Fruit fly (Drosophila melanogaster) whole organism, embryonic: ENCODE measurements around the gene CG6843.

Source experiments
- ATbp ChIP-seq: fragments of 200-800 bp; sonication (Bioruptor generic); optimal IDR thresholded peaks from 2 replicates; lab custom pipeline; 2017; ENCODE audit warnings: missing biosample characterization, mild to moderate bottlenecking, missing genetic modification characterization, missing genetic modification reagents
- Ada2b ChIP-seq: fragments of 200-800 bp; sonication (Bioruptor generic); IDR thresholded peaks from 2 replicates; pipeline ENCODE4 v1.3.6; 2022; ENCODE audit warnings: missing biosample characterization, missing genetic modification characterization
- Adf1 ChIP-seq: fragments of 200-800 bp; sonication (Bioruptor generic); IDR thresholded peaks from 2 replicates; pipeline ENCODE4 v1.3.6; 2022; ENCODE audit warnings: missing biosample characterization, missing genetic modification characterization
- Atf6 ChIP-seq: fragments of 200-800 bp; sonication (Bioruptor generic); IDR thresholded peaks from 2 replicates; pipeline ENCODE4 v1.3.6; 2022; ENCODE audit warnings: missing biosample characterization, missing genetic modification characterization
- CG10147 ChIP-seq: fragments of 200-800 bp; sonication (Bioruptor generic); optimal IDR thresholded peaks from 2 replicates; lab custom pipeline; 2019; ENCODE audit warnings: missing biosample characterization, mild to moderate bottlenecking, missing genetic modification characterization, moderate library complexity
- CG10366 ChIP-seq: fragments of 200-800 bp; sonication (Bioruptor generic); IDR thresholded peaks from 2 replicates; pipeline ENCODE4 v1.3.6; 2022; ENCODE audit warnings: missing biosample characterization, missing genetic modification characterization
- CG11456 ChIP-seq: fragments of 200-800 bp; sonication (Bioruptor generic); IDR thresholded peaks from 3 replicates; pipeline ENCODE4 v1.3.6; 2022; ENCODE audit warnings: missing biosample characterization, missing genetic modification characterization
- CG11723 ChIP-seq: fragments of 200-800 bp; sonication (Bioruptor generic); optimal IDR thresholded peaks from 2 replicates; lab custom pipeline; 2017; ENCODE audit warnings: missing biosample characterization, mild to moderate bottlenecking, missing genetic modification characterization
- CG12236 ChIP-seq: fragments of 200-800 bp; sonication (Bioruptor generic); optimal IDR thresholded peaks from 2 replicates; lab custom pipeline; 2016; ENCODE audit warnings: missing biosample characterization, missing genetic modification characterization
- CG15073 ChIP-seq: fragments of 200-800 bp; sonication (Bioruptor generic); optimal IDR thresholded peaks from 2 replicates; lab custom pipeline; 2016; ENCODE audit warnings: missing biosample characterization, missing genetic modification characterization
- CG15601 ChIP-seq: fragments of 200-800 bp; sonication (Bioruptor generic); optimal IDR thresholded peaks from 3 replicates; lab custom pipeline; 2019; ENCODE audit warnings: missing biosample characterization, mild to moderate bottlenecking, missing genetic modification characterization, moderate library complexity
- CG1647 ChIP-seq: fragments of 200-800 bp; sonication (Bioruptor generic); optimal IDR thresholded peaks from 3 replicates; lab custom pipeline; 2016; ENCODE audit warnings: missing biosample characterization, missing genetic modification characterization
- CG17359 ChIP-seq: fragments of 200-800 bp; sonication (Bioruptor generic); optimal IDR thresholded peaks from 3 replicates; lab custom pipeline; 2018; ENCODE audit warnings: missing biosample characterization, mild to moderate bottlenecking, missing genetic modification characterization, moderate library complexity
- CG17361 ChIP-seq: fragments of 200-800 bp; sonication (Bioruptor generic); IDR thresholded peaks from 3 replicates; pipeline ENCODE4 v1.3.6; 2022; ENCODE audit warnings: missing biosample characterization, missing genetic modification characterization
- CG18262 ChIP-seq: fragments of 200-800 bp; optimal IDR thresholded peaks from 3 replicates; lab custom pipeline; 2019; ENCODE audit warnings: missing biosample characterization, mild to moderate bottlenecking, missing genetic modification characterization, moderate library complexity
- CG18619 ChIP-seq: fragments of 200-800 bp; sonication (Bioruptor generic); optimal IDR thresholded peaks from 3 replicates; lab custom pipeline; 2017; ENCODE audit warnings: missing biosample characterization, mild to moderate bottlenecking, missing genetic modification characterization
- CG2712 ChIP-seq: fragments of 200-800 bp; optimal IDR thresholded peaks from 3 replicates; lab custom pipeline; 2019; ENCODE audit warnings: missing biosample characterization, mild to moderate bottlenecking, missing genetic modification characterization, moderate library complexity
- CG2875 ChIP-seq: fragments of 200-800 bp; sonication (Bioruptor generic); optimal IDR thresholded peaks from 2 replicates; lab custom pipeline; 2017; ENCODE audit warnings: missing biosample characterization, mild to moderate bottlenecking, missing genetic modification characterization, missing genetic modification reagents
- CG3847 ChIP-seq: fragments of 200-800 bp; sonication (Bioruptor generic); IDR thresholded peaks from 2 replicates; pipeline ENCODE4 v1.3.6; 2022; ENCODE audit warnings: missing biosample characterization, missing genetic modification characterization
- CG5953 ChIP-seq: fragments of 200-800 bp; sonication (Bioruptor generic); IDR thresholded peaks from 2 replicates; pipeline ENCODE4 v1.3.6; 2022; ENCODE audit warnings: missing biosample characterization, missing genetic modification characterization
- CG7839 ChIP-seq: fragments of 200-800 bp; sonication (Bioruptor generic); optimal IDR thresholded peaks from 3 replicates; lab custom pipeline; 2018; ENCODE audit warnings: missing biosample characterization, mild to moderate bottlenecking, missing genetic modification characterization, moderate library complexity
- CG8281 ChIP-seq: fragments of 200-800 bp; sonication (Bioruptor generic); optimal IDR thresholded peaks from 2 replicates; lab custom pipeline; 2018; ENCODE audit warnings: missing biosample characterization, mild to moderate bottlenecking, missing genetic modification characterization, moderate library complexity
- CG8765 ChIP-seq: fragments of 200-800 bp; sonication (Bioruptor generic); IDR thresholded peaks from 2 replicates; pipeline ENCODE4 v1.3.6; 2022; ENCODE audit warnings: missing biosample characterization, missing genetic modification characterization
- CG9609 ChIP-seq: fragments of 200-800 bp; sonication (Bioruptor generic); optimal IDR thresholded peaks from 3 replicates; lab custom pipeline; 2016; ENCODE audit warnings: missing biosample characterization, missing genetic modification characterization
- CG9727 ChIP-seq: fragments of 200-800 bp; sonication (Bioruptor generic); optimal IDR thresholded peaks from 3 replicates; lab custom pipeline; 2017; ENCODE audit warnings: missing biosample characterization, mild to moderate bottlenecking, missing genetic modification characterization
- CkIIα-i1 ChIP-seq: fragments of 200-800 bp; sonication (Bioruptor generic); IDR thresholded peaks from 2 replicates; pipeline ENCODE4 v1.3.6; 2022; ENCODE audit warnings: missing biosample characterization, missing genetic modification characterization
- CrebB ChIP-seq: fragments of 200-800 bp; sonication (Bioruptor generic); optimal IDR thresholded peaks from 3 replicates; lab custom pipeline; 2018; ENCODE audit warnings: missing biosample characterization, mild to moderate bottlenecking, missing genetic modification characterization
- Dp ChIP-seq: fragments of 200-800 bp; sonication (Bioruptor generic); optimal IDR thresholded peaks from 2 replicates; lab custom pipeline; 2018; ENCODE audit warnings: missing biosample characterization, mild to moderate bottlenecking, missing genetic modification characterization, moderate library complexity
- ERR ChIP-seq: fragments of 200-800 bp; sonication (Bioruptor generic); optimal IDR thresholded peaks from 2 replicates; lab custom pipeline; 2016; ENCODE audit warnings: missing biosample characterization, missing genetic modification characterization
- Ets97D ChIP-seq: fragments of 200-800 bp; sonication (Bioruptor generic); optimal IDR thresholded peaks from 3 replicates; lab custom pipeline; 2016; ENCODE audit warnings: missing biosample characterization, missing genetic modification characterization
- HmgD ChIP-seq: fragments of 200-800 bp; sonication (Bioruptor generic); optimal IDR thresholded peaks from 3 replicates; lab custom pipeline; 2016; ENCODE audit warnings: missing biosample characterization, missing genetic modification characterization
- NFAT ChIP-seq: fragments of 200-800 bp; sonication (Bioruptor generic); IDR thresholded peaks from 2 replicates; pipeline ENCODE4 v1.3.6; 2022; ENCODE audit warnings: missing biosample characterization, missing genetic modification characterization
- NfI ChIP-seq: fragments of 200-800 bp; sonication (Bioruptor generic); optimal IDR thresholded peaks from 3 replicates; lab custom pipeline; 2018; ENCODE audit warnings: missing biosample characterization, mild to moderate bottlenecking, missing genetic modification characterization, moderate library complexity
- Optix ChIP-seq: fragments of 200-800 bp; sonication (Bioruptor generic); IDR thresholded peaks from 3 replicates; pipeline ENCODE4 v1.3.6; 2022; ENCODE audit warnings: missing biosample characterization, missing genetic modification characterization
- Rfx ChIP-seq: fragments of 200-800 bp; sonication (Bioruptor generic); IDR thresholded peaks from 2 replicates; pipeline ENCODE4 v1.3.6; 2022; ENCODE audit warnings: missing biosample characterization, missing genetic modification characterization
- Spps ChIP-seq: fragments of 200-800 bp; sonication (Bioruptor generic); optimal IDR thresholded peaks from 2 replicates; lab custom pipeline; 2018; ENCODE audit warnings: missing biosample characterization, mild to moderate bottlenecking, missing genetic modification characterization
- ci ChIP-seq: fragments of 200-800 bp; sonication (Bioruptor generic); IDR thresholded peaks from 3 replicates; pipeline ENCODE4 v1.3.6; 2022; ENCODE audit warnings: missing biosample characterization, missing genetic modification characterization
- crp ChIP-seq, 2 experiments: fragments of 200-800 bp; sonication (Bioruptor generic); optimal IDR thresholded peaks; 2 replicates in 1 of 2; 3 replicates in 1 of 2; lab custom pipeline; 2017; ENCODE audit warnings: missing biosample characterization in 2 of 2, missing genetic modification characterization in 2 of 2, mild to moderate bottlenecking in 1 of 2, moderate library complexity in 1 of 2
- fd102C ChIP-seq: fragments of 200-800 bp; sonication (Bioruptor generic); optimal IDR thresholded peaks from 2 replicates; lab custom pipeline; 2018; ENCODE audit warnings: missing biosample characterization, mild to moderate bottlenecking, missing genetic modification characterization, moderate library complexity
- gem ChIP-seq: fragments of 200-800 bp; sonication (Bioruptor generic); optimal IDR thresholded peaks from 2 replicates; lab custom pipeline; 2019; ENCODE audit warnings: missing biosample characterization, mild to moderate bottlenecking, missing genetic modification characterization, moderate library complexity
- gro ChIP-seq: fragments of 200-800 bp; sonication (Bioruptor generic); optimal IDR thresholded peaks from 2 replicates; lab custom pipeline; 2016; ENCODE audit warnings: missing biosample characterization, missing genetic modification characterization
- h ChIP-seq: fragments of >200 bp; optimal IDR thresholded peaks from 2 replicates; lab custom pipeline; 2017
- knrl ChIP-seq: fragments of 200-800 bp; sonication (Bioruptor generic); IDR thresholded peaks from 3 replicates; pipeline ENCODE4 v1.3.6; 2022; ENCODE audit warnings: missing biosample characterization, missing genetic modification characterization; ENCODE audit not compliant: partially characterized antibody
- peb ChIP-seq: fragments of 200-800 bp; sonication (Bioruptor generic); IDR thresholded peaks from 2 replicates; pipeline ENCODE4 v1.3.6; 2022; ENCODE audit warnings: missing biosample characterization, missing genetic modification characterization
- pfk ChIP-seq: fragments of 200-800 bp; sonication (Bioruptor generic); optimal IDR thresholded peaks from 2 replicates; lab custom pipeline; 2018; ENCODE audit warnings: missing biosample characterization, mild to moderate bottlenecking, missing genetic modification characterization, moderate library complexity
- psq ChIP-seq: fragments of 200-800 bp; sonication (Bioruptor generic); optimal IDR thresholded peaks from 2 replicates; lab custom pipeline; 2017; ENCODE audit warnings: missing biosample characterization, missing genetic modification characterization
- schlank ChIP-seq: fragments of 200-800 bp; sonication (Bioruptor generic); optimal IDR thresholded peaks from 2 replicates; lab custom pipeline; 2018; ENCODE audit warnings: missing biosample characterization, mild to moderate bottlenecking, missing genetic modification characterization
- sim ChIP-seq: fragments of 200-800 bp; sonication (Bioruptor generic); IDR thresholded peaks from 2 replicates; pipeline ENCODE4 v1.3.6; 2022; ENCODE audit warnings: missing biosample characterization, missing genetic modification characterization
- slp2 ChIP-seq: fragments of 200-800 bp; sonication (Bioruptor generic); optimal IDR thresholded peaks from 2 replicates; lab custom pipeline; 2016; ENCODE audit warnings: missing biosample characterization, missing genetic modification characterization
- stwl ChIP-seq: fragments of 200-800 bp; sonication (Bioruptor generic); optimal IDR thresholded peaks from 3 replicates; lab custom pipeline; 2018; ENCODE audit warnings: missing biosample characterization, mild to moderate bottlenecking, missing genetic modification characterization, moderate library complexity
- tll ChIP-seq, 2 experiments: fragments of 200-800 bp in 1 of 2; fragments of >200 bp in 1 of 2; sonication (Bioruptor generic) in 1 of 2; optimal IDR thresholded peaks; 2 replicates each; lab custom pipeline; 2017 to 2019; ENCODE audit warnings: missing biosample characterization in 2 of 2, missing genetic modification characterization in 2 of 2, mild to moderate bottlenecking in 1 of 2, moderate library complexity in 1 of 2
- tna ChIP-seq: fragments of 200-800 bp; sonication (Bioruptor generic); IDR thresholded peaks from 2 replicates; pipeline ENCODE4 v1.3.6; 2022; ENCODE audit warnings: missing biosample characterization, missing genetic modification characterization; ENCODE audit not compliant: partially characterized antibody

The CG6843 gene

dm6 chr3L:18898086-18898470 lies 3.3 kb upstream of the CG6843 start, which contains the start of gene CG3902 (continued):
- TF ChIP-seq CG9727 (GFP tag; lab: Kevin White, UChicago) (no peak), stwl (tag; lab: Kevin White, UChicago) (no peak), tll (GFP tag; optimal IDR thresholded peaks at IDR 0.05; lab: Kevin White, UChicago) (no peak), CG2875 (GFP tag; lab: Kevin White, UChicago) (no peak), CG8765 (GFP tag; lab: Robert Waterston, UW) (no peak), psq (GFP tag; lab: Kevin White, UChicago) (no peak), CG7839 (no peak), CG12236 (GFP tag; lab: Kevin White, UChicago) (no peak), schlank (tag; lab: Kevin White, UChicago) (no peak), ATbp (GFP tag; lab: Kevin White, UChicago) (no peak), Ada2b (GFP tag; lab: Robert Waterston, UW) (no peak), fd102C (GFP tag; lab: Kevin White, UChicago) (no peak), gro (GFP tag; lab: Kevin White, UChicago) (peak; percentile 56), CG8281 (tag; lab: Kevin White, UChicago) (no peak), CG11456 (GFP tag; lab: Robert Waterston, UW) (no peak), CkIIα-i1 (GFP tag; lab: Robert Waterston, UW) (no peak), Spps (tag; lab: Kevin White, UChicago) (no peak), tna (GFP tag; lab: Robert Waterston, UW) (no peak; the same call in 1 of the 2 replicates), CG1647 (no peak), CG10147 (GFP tag; lab: Kevin White, UChicago) (peak; percentile 18), CG2712 (no peak), gem (tag; lab: Kevin White, UChicago) (no peak), CG17361 (GFP tag; lab: Robert Waterston, UW) (no peak), NfI (GFP tag; lab: Kevin White, UChicago) (peak; percentile 3), CG15601 (tag; lab: Kevin White, UChicago) (no peak), CG9609 (GFP tag; lab: Kevin White, UChicago) (no peak), ERR (GFP tag; lab: Kevin White, UChicago) (no peak), Rfx (peak; percentile 44; the same call in 1 of the 2 replicates), CG3847 (no peak), sim (GFP tag; lab: Robert Waterston, UW) (no peak), CG18619 (GFP tag; lab: Kevin White, UChicago) (no peak), CG17359 (tag; lab: Kevin White, UChicago) (no peak), CrebB (tag; lab: Kevin White, UChicago) (peak; percentile 27), pfk (no peak), Ets97D (GFP tag; lab: Kevin White, UChicago) (no peak), Adf1 (GFP tag; lab: Robert Waterston, UW) (peak; percentile 22; the same call in 1 of the 2 replicates), Atf6 (GFP tag; lab: Robert Waterston, UW) (peak; percentile 60; the same call in 1 of the 2 replicates), Optix (GFP tag; lab: Robert Waterston, UW) (no peak), HmgD (GFP tag; lab: Kevin White, UChicago) (no peak), CG10366 (GFP tag; lab: Robert Waterston, UW) (no peak), crp (GFP tag; optimal IDR thresholded peaks at IDR 0.05; lab: Kevin White, UChicago) (no peak), Dp (GFP tag; lab: Kevin White, UChicago) (no peak), peb (no peak), slp2 (GFP tag; lab: Kevin White, UChicago) (no peak), CG15073 (no peak), NFAT (GFP tag; lab: Robert Waterston, UW) (peak; percentile 68), CG18262 (no peak), CG5953 (GFP tag; lab: Robert Waterston, UW) (peak; percentile 67), ci (GFP tag; lab: Robert Waterston, UW) (peak; percentile 83; the same call in 2 of the 3 replicates), knrl (GFP tag; lab: Robert Waterston, UW) (no peak), CG11723 (GFP tag; lab: Kevin White, UChicago) (no peak), h (lab: Kevin White, UChicago) (no peak)
